Fruit fly (Drosophila melanogaster) whole organism, embryonic: ENCODE measurements around the gene CG31278.

ENCODE experiments used
- Asciz ChIP-seq: fragments of 200-800 bp; sonication (Bioruptor generic); optimal IDR thresholded peaks from 2 replicates; lab custom pipeline; 2017; ENCODE audit warnings: missing biosample characterization, mild to moderate bottlenecking, missing genetic modification characterization, missing genetic modification reagents
- CG10543 ChIP-seq: fragments of 200-800 bp; sonication (Bioruptor generic); optimal IDR thresholded peaks from 3 replicates; lab custom pipeline; 2017; ENCODE audit warnings: missing biosample characterization, mild to moderate bottlenecking, missing genetic modification characterization, moderate library complexity
- CG11398 ChIP-seq: fragments of 200-800 bp; sonication (Bioruptor generic); optimal IDR thresholded peaks from 2 replicates; lab custom pipeline; 2016; ENCODE audit warnings: missing biosample characterization, missing genetic modification characterization
- CG11504 ChIP-seq: fragments of 200-800 bp; sonication (Bioruptor generic); optimal IDR thresholded peaks from 3 replicates; lab custom pipeline; 2019; ENCODE audit warnings: missing biosample characterization, mild to moderate bottlenecking, missing genetic modification characterization, moderate library complexity
- CG11696 ChIP-seq: fragments of 200-800 bp; sonication (Bioruptor generic); IDR thresholded peaks from 2 replicates; pipeline ENCODE4 v1.3.6; 2022; ENCODE audit warnings: missing biosample characterization, missing genetic modification characterization
- CG12942 ChIP-seq: fragments of 200-800 bp; sonication (Bioruptor generic); optimal IDR thresholded peaks from 3 replicates; lab custom pipeline; 2016; ENCODE audit warnings: missing biosample characterization, missing genetic modification characterization
- CG1529 ChIP-seq: fragments of 200-800 bp; sonication (Bioruptor generic); optimal IDR thresholded peaks from 3 replicates; lab custom pipeline; 2018; ENCODE audit warnings: missing biosample characterization, missing genetic modification characterization
- CG15514 ChIP-seq: fragments of 200-800 bp; sonication (Bioruptor generic); optimal IDR thresholded peaks from 3 replicates; lab custom pipeline; 2017; ENCODE audit warnings: missing biosample characterization, missing genetic modification characterization, mild to moderate bottlenecking, moderate library complexity, missing genetic modification reagents
- CG1647 ChIP-seq: fragments of 200-800 bp; sonication (Bioruptor generic); optimal IDR thresholded peaks from 3 replicates; lab custom pipeline; 2016; ENCODE audit warnings: missing biosample characterization, missing genetic modification characterization
- CG18599 ChIP-seq: fragments of 200-800 bp; sonication (Bioruptor generic); optimal IDR thresholded peaks from 3 replicates; lab custom pipeline; 2017; ENCODE audit warnings: missing biosample characterization, missing genetic modification characterization, mild to moderate bottlenecking, moderate library complexity, missing genetic modification reagents
- CG4282 ChIP-seq: fragments of 200-800 bp; sonication (Bioruptor generic); optimal IDR thresholded peaks from 2 replicates; lab custom pipeline; 2016; ENCODE audit warnings: missing biosample characterization, missing genetic modification characterization
- CG6791 ChIP-seq: fragments of 200-800 bp; sonication (Bioruptor generic); IDR thresholded peaks from 3 replicates; pipeline ENCODE4 v1.3.6; 2022; ENCODE audit warnings: missing biosample characterization, missing genetic modification characterization; ENCODE audit not compliant: partially characterized antibody
- CG7271 ChIP-seq: fragments of 200-800 bp; sonication (Bioruptor generic); optimal IDR thresholded peaks from 2 replicates; lab custom pipeline; 2018; ENCODE audit warnings: missing biosample characterization, mild to moderate bottlenecking, missing genetic modification characterization, moderate library complexity
- CG8290 ChIP-seq, 3 experiments: fragments of 200-800 bp; sonication (Bioruptor generic); optimal IDR thresholded peaks; 2 replicates each; lab custom pipeline; 2016 to 2019; ENCODE audit warnings: missing biosample characterization in 3 of 3, missing genetic modification characterization in 3 of 3, mild to moderate bottlenecking in 2 of 3, moderate library complexity in 1 of 3
- CG9797 ChIP-seq: fragments of 200-800 bp; sonication (Bioruptor generic); optimal IDR thresholded peaks from 3 replicates; lab custom pipeline; 2018; ENCODE audit warnings: missing biosample characterization, mild to moderate bottlenecking, missing genetic modification characterization
- CG9817 ChIP-seq: fragments of 200-800 bp; sonication (Bioruptor generic); optimal IDR thresholded peaks from 2 replicates; lab custom pipeline; 2018; ENCODE audit warnings: missing biosample characterization, mild to moderate bottlenecking, missing genetic modification characterization, moderate library complexity
- Chrac-16 ChIP-seq: fragments of 200-800 bp; sonication (Bioruptor generic); optimal IDR thresholded peaks from 3 replicates; lab custom pipeline; 2016; ENCODE audit warnings: missing biosample characterization, missing genetic modification characterization
- Dad ChIP-seq: fragments of 200-800 bp; sonication (Bioruptor generic); optimal IDR thresholded peaks from 3 replicates; lab custom pipeline; 2016; ENCODE audit warnings: missing biosample characterization, missing genetic modification characterization
- Dref ChIP-seq: fragments of 200-800 bp; sonication (Bioruptor generic); IDR thresholded peaks from 2 replicates; pipeline ENCODE4 v1.3.6; 2022; ENCODE audit warnings: missing biosample characterization, missing genetic modification characterization
- E2f1 ChIP-seq: fragments of 200-800 bp; sonication (Bioruptor generic); IDR thresholded peaks from 2 replicates; pipeline ENCODE4 v1.3.6; 2022; ENCODE audit warnings: missing biosample characterization, missing genetic modification characterization
- Gsc ChIP-seq: fragments of 200-800 bp; sonication (Bioruptor generic); IDR thresholded peaks from 2 replicates; pipeline ENCODE4 v1.3.6; 2022; ENCODE audit warnings: missing biosample characterization, missing genetic modification characterization
- HLH54F ChIP-seq: fragments of 200-800 bp; sonication (Bioruptor generic); optimal IDR thresholded peaks from 3 replicates; lab custom pipeline; 2016; ENCODE audit warnings: missing biosample characterization, missing genetic modification characterization
- HmgD ChIP-seq: fragments of 200-800 bp; sonication (Bioruptor generic); optimal IDR thresholded peaks from 3 replicates; lab custom pipeline; 2016; ENCODE audit warnings: missing biosample characterization, missing genetic modification characterization
- Hr3 ChIP-seq: fragments of 200-800 bp; sonication (Bioruptor generic); optimal IDR thresholded peaks from 3 replicates; lab custom pipeline; 2016; ENCODE audit warnings: missing biosample characterization, missing genetic modification characterization
- Lhr ChIP-seq: fragments of 200-800 bp; sonication (Bioruptor generic); optimal IDR thresholded peaks from 3 replicates; lab custom pipeline; 2017; ENCODE audit warnings: mild to moderate bottlenecking, missing biosample characterization, missing genetic modification reagents, missing genetic modification characterization
- MESR4 ChIP-seq: fragments of 200-800 bp; sonication (Bioruptor generic); optimal IDR thresholded peaks from 2 replicates; lab custom pipeline; 2018; ENCODE audit warnings: missing biosample characterization, mild to moderate bottlenecking, missing genetic modification characterization, moderate library complexity
- Nf-YC ChIP-seq: fragments of 200-800 bp; optimal IDR thresholded peaks from 3 replicates; lab custom pipeline; 2019; ENCODE audit warnings: missing biosample characterization, mild to moderate bottlenecking, missing genetic modification characterization, moderate library complexity
- Opbp ChIP-seq: fragments of 200-800 bp; sonication (Bioruptor generic); IDR thresholded peaks from 3 replicates; pipeline ENCODE4 v1.3.6; 2022; ENCODE audit warnings: missing biosample characterization, missing genetic modification characterization; ENCODE audit not compliant: partially characterized antibody
- Sry-δ ChIP-seq: fragments of 200-800 bp; sonication (Bioruptor generic); optimal IDR thresholded peaks from 2 replicates; lab custom pipeline; 2016; ENCODE audit warnings: missing biosample characterization, missing genetic modification characterization
- Taf1 ChIP-seq: fragments of 200-800 bp; sonication (Bioruptor generic); IDR thresholded peaks from 2 replicates; pipeline ENCODE4 v1.3.6; 2022; ENCODE audit warnings: missing biosample characterization, missing genetic modification characterization
- Trl ChIP-seq, 3 experiments: fragments of >200 bp in 2 of 3; fragments of 200-800 bp in 1 of 3; sonication (Bioruptor generic) in 1 of 3; optimal IDR thresholded peaks; 2 replicates in 1 of 3; 3 replicates in 2 of 3; lab custom pipeline; 2016 to 2017; ENCODE audit warnings: missing biosample characterization in 1 of 3, missing genetic modification characterization in 1 of 3
- YL-1 ChIP-seq: fragments of 200-800 bp; sonication (Bioruptor generic); optimal IDR thresholded peaks from 3 replicates; lab custom pipeline; 2017; ENCODE audit warnings: missing biosample characterization, mild to moderate bottlenecking, missing genetic modification characterization
- ase ChIP-seq: fragments of 200-800 bp; sonication (Bioruptor generic); IDR thresholded peaks from 3 replicates; pipeline ENCODE4 v1.3.6; 2022; ENCODE audit warnings: missing biosample characterization, missing genetic modification characterization
- ash1 ChIP-seq: fragments of 200-800 bp; sonication (Bioruptor generic); optimal IDR thresholded peaks from 2 replicates; lab custom pipeline; 2018; ENCODE audit warnings: missing biosample characterization, mild to moderate bottlenecking, missing genetic modification characterization
- ato ChIP-seq: fragments of 200-800 bp; sonication (Bioruptor generic); IDR thresholded peaks from 2 replicates; pipeline ENCODE4 v1.3.6; 2022; ENCODE audit warnings: missing biosample characterization, missing genetic modification characterization; ENCODE audit not compliant: partially characterized antibody
- bbx ChIP-seq: fragments of 200-800 bp; sonication (Bioruptor generic); IDR thresholded peaks from 2 replicates; pipeline ENCODE4 v1.3.6; 2022; ENCODE audit warnings: missing biosample characterization, missing genetic modification characterization; ENCODE audit not compliant: partially characterized antibody
- chinmo ChIP-seq: fragments of 200-800 bp; sonication (Bioruptor generic); IDR thresholded peaks from 4 replicates; pipeline ENCODE4 v1.3.6; 2022; ENCODE audit warnings: missing biosample characterization, missing genetic modification characterization; ENCODE audit not compliant: partially characterized antibody
- chm ChIP-seq: fragments of 200-800 bp; sonication (Bioruptor generic); IDR thresholded peaks from 2 replicates; pipeline ENCODE4 v1.3.6; 2022; ENCODE audit warnings: missing biosample characterization, missing genetic modification characterization
- ci ChIP-seq: fragments of 200-800 bp; sonication (Bioruptor generic); IDR thresholded peaks from 3 replicates; pipeline ENCODE4 v1.3.6; 2022; ENCODE audit warnings: missing biosample characterization, missing genetic modification characterization
- dpn ChIP-seq, 2 experiments: fragments of 200-800 bp; sonication (Bioruptor generic); optimal IDR thresholded peaks; 3 replicates each; lab custom pipeline; 2016; ENCODE audit warnings: missing biosample characterization in 2 of 2, missing genetic modification characterization in 2 of 2
- h ChIP-seq: fragments of >200 bp; optimal IDR thresholded peaks from 2 replicates; lab custom pipeline; 2017
- inv ChIP-seq: fragments of 200-800 bp; sonication (Bioruptor generic); IDR thresholded peaks from 2 replicates; pipeline ENCODE4 v1.3.6; 2022; ENCODE audit warnings: missing biosample characterization, missing genetic modification characterization; ENCODE audit not compliant: partially characterized antibody
- kay ChIP-seq: fragments of 200-800 bp; sonication (Bioruptor generic); optimal IDR thresholded peaks from 2 replicates; lab custom pipeline; 2016; ENCODE audit warnings: missing biosample characterization, missing genetic modification characterization
- lola ChIP-seq, 3 experiments: fragments of >200 bp in 2 of 3; fragments of 200-800 bp in 1 of 3; sonication (Bioruptor generic) in 1 of 3; optimal IDR thresholded peaks; 2 replicates each; lab custom pipeline; 2017 to 2019; ENCODE audit warnings: missing biosample characterization in 3 of 3, missing genetic modification characterization in 3 of 3, mild to moderate bottlenecking in 1 of 3, moderate library complexity in 1 of 3
- pho ChIP-seq: fragments of 200-800 bp; sonication (Bioruptor generic); optimal IDR thresholded peaks from 2 replicates; lab custom pipeline; 2016; ENCODE audit warnings: missing biosample characterization, missing genetic modification characterization
- shn ChIP-seq: fragments of 200-800 bp; sonication (Bioruptor generic); optimal IDR thresholded peaks from 3 replicates; lab custom pipeline; 2016; ENCODE audit warnings: missing biosample characterization, missing genetic modification characterization
- so ChIP-seq: fragments of 200-800 bp; sonication (Bioruptor generic); IDR thresholded peaks from 3 replicates; pipeline ENCODE4 v1.3.6; 2022; ENCODE audit warnings: missing biosample characterization, missing genetic modification characterization
- sob ChIP-seq: fragments of 200-800 bp; sonication (Bioruptor generic); IDR thresholded peaks from 2 replicates; pipeline ENCODE4 v1.3.6; 2022; ENCODE audit warnings: missing biosample characterization, missing genetic modification characterization
- stwl ChIP-seq: fragments of 200-800 bp; sonication (Bioruptor generic); optimal IDR thresholded peaks from 3 replicates; lab custom pipeline; 2018; ENCODE audit warnings: missing biosample characterization, mild to moderate bottlenecking, missing genetic modification characterization, moderate library complexity
- wdn ChIP-seq: fragments of 200-800 bp; sonication (Bioruptor generic); IDR thresholded peaks from 2 replicates; pipeline ENCODE4 v1.3.6; 2022; ENCODE audit warnings: missing biosample characterization, missing genetic modification characterization
- yki ChIP-seq: fragments of >200 bp; optimal IDR thresholded peaks from 3 replicates; lab custom pipeline; 2018

The CG31278 gene

dm6 chr3R:10708169-10708568 lies at the start of gene CG31278 (continued):
- no peak for TF ChIP-seq dpn (GFP tag; optimal IDR thresholded peaks at IDR 0.05; lab: Kevin White, UChicago)
- TF ChIP-seq Hr3 (GFP tag; lab: Kevin White, UChicago), result no peak
- no peak for TF ChIP-seq Taf1 (GFP tag; lab: Robert Waterston, UW)
- no peak for TF ChIP-seq Trl (optimal IDR thresholded peaks at IDR 0.05; lab: Kevin White, UChicago)
- no peak for TF ChIP-seq Trl (GFP tag; optimal IDR thresholded peaks at IDR 0.05; lab: Kevin White, UChicago)
- TF ChIP-seq kay, result no peak
- no peak for TF ChIP-seq Chrac-16 (GFP tag; lab: Kevin White, UChicago)
- no peak for TF ChIP-seq CG4282 (GFP tag; lab: Kevin White, UChicago)
- no peak for TF ChIP-seq Asciz (GFP tag; lab: Kevin White, UChicago)
- TF ChIP-seq bbx (GFP tag; lab: Robert Waterston, UW), result peak; percentile 81
- TF ChIP-seq ase (GFP tag; lab: Robert Waterston, UW), result no peak
- TF ChIP-seq CG11696, result no peak
- no peak for TF ChIP-seq CG9817 (tag; lab: Kevin White, UChicago)
- peak; percentile 83 for TF ChIP-seq CG6791 (GFP tag; lab: Robert Waterston, UW)
- TF ChIP-seq CG1647 (GFP tag; lab: Kevin White, UChicago), result no peak
- no peak for TF ChIP-seq CG15514
- no peak for TF ChIP-seq YL-1 (GFP tag; lab: Kevin White, UChicago)
- no peak for TF ChIP-seq CG10543 (GFP tag; lab: Kevin White, UChicago)
- TF ChIP-seq h (lab: Kevin White, UChicago), result no peak
- TF ChIP-seq ato (GFP tag; lab: Robert Waterston, UW), result peak; percentile 77
- TF ChIP-seq HmgD, result no peak
- TF ChIP-seq CG1529 (GFP tag; lab: Kevin White, UChicago), result no peak
- TF ChIP-seq Lhr, result peak; percentile 13
- no peak for TF ChIP-seq chm (GFP tag; lab: Robert Waterston, UW)
- no peak for TF ChIP-seq so (GFP tag; lab: Robert Waterston, UW)
- TF ChIP-seq sob (GFP tag; lab: Robert Waterston, UW), result no peak
- no peak for TF ChIP-seq CG11504
- TF ChIP-seq ci (GFP tag; lab: Robert Waterston, UW), result no peak
- peak; percentile 79; the same call in 2 of the 3 replicates for TF ChIP-seq Opbp (GFP tag; lab: Robert Waterston, UW)
- TF ChIP-seq CG7271 (tag; lab: Kevin White, UChicago), result no peak
- TF ChIP-seq Gsc (GFP tag; lab: Robert Waterston, UW), result no peak
- TF ChIP-seq CG18599 (GFP tag; lab: Kevin White, UChicago), result no peak
- TF ChIP-seq wdn (GFP tag; lab: Robert Waterston, UW), result no peak
- peak; percentile 54; the same call in 1 of the 2 replicates for TF ChIP-seq inv (GFP tag; lab: Robert Waterston, UW)
- no peak for TF ChIP-seq shn (GFP tag; lab: Kevin White, UChicago)
- TF ChIP-seq ash1 (GFP tag; lab: Kevin White, UChicago), result no peak
- TF ChIP-seq Nf-YC (tag; lab: Kevin White, UChicago), result no peak
- no peak for TF ChIP-seq Dad (GFP tag; lab: Kevin White, UChicago)
- no peak for TF ChIP-seq E2f1 (GFP tag; lab: Robert Waterston, UW)
- no peak for TF ChIP-seq CG11398 (GFP tag; lab: Kevin White, UChicago)
- no peak for TF ChIP-seq yki (lab: Kevin White, UChicago)
- TF ChIP-seq stwl (tag; lab: Kevin White, UChicago), result peak; percentile 83
- peak; percentile 35 for TF ChIP-seq MESR4
- TF ChIP-seq Dref, result peak; percentile 83
- no peak for TF ChIP-seq HLH54F (GFP tag; lab: Kevin White, UChicago)
- TF ChIP-seq CG8290 (GFP tag; optimal IDR thresholded peaks at IDR 0.05; lab: Kevin White, UChicago), result no peak
- TF ChIP-seq CG8290 (tag; optimal IDR thresholded peaks at IDR 0.05; lab: Kevin White, UChicago), result no peak
- no peak for TF ChIP-seq CG12942 (GFP tag; lab: Kevin White, UChicago)
- peak; percentile 92 for TF ChIP-seq Sry-δ
- TF ChIP-seq lola (GFP tag; optimal IDR thresholded peaks at IDR 0.05; lab: Kevin White, UChicago), result no peak
- TF ChIP-seq pho (GFP tag; lab: Kevin White, UChicago), result no peak
- TF ChIP-seq chinmo (GFP tag; lab: Robert Waterston, UW), result 0 out of 4 replicates have a peak, but pooled peaks have one; percentile 84
- TF ChIP-seq CG9797 (GFP tag; lab: Kevin White, UChicago), result peak; percentile 75
